Fruit fly (Drosophila melanogaster) whole organism, embryonic: ENCODE data around the gene nesd.

Source experiments
- Atf6 ChIP-seq: fragments of 200-800 bp; sonication (Bioruptor generic); IDR thresholded peaks from 2 replicates; pipeline ENCODE4 v1.3.6; 2022; ENCODE audit warnings: missing biosample characterization, missing genetic modification characterization
- CG10366 ChIP-seq: fragments of 200-800 bp; sonication (Bioruptor generic); IDR thresholded peaks from 2 replicates; pipeline ENCODE4 v1.3.6; 2022; ENCODE audit warnings: missing biosample characterization, missing genetic modification characterization
- CG11398 ChIP-seq: fragments of 200-800 bp; sonication (Bioruptor generic); optimal IDR thresholded peaks from 2 replicates; lab custom pipeline; 2016; ENCODE audit warnings: missing biosample characterization, missing genetic modification characterization
- CG14710 ChIP-seq: fragments of 200-800 bp; sonication (Bioruptor generic); optimal IDR thresholded peaks from 3 replicates; lab custom pipeline; 2019; ENCODE audit warnings: missing biosample characterization, mild to moderate bottlenecking, missing genetic modification characterization, moderate library complexity
- CG1529 ChIP-seq: fragments of 200-800 bp; sonication (Bioruptor generic); optimal IDR thresholded peaks from 3 replicates; lab custom pipeline; 2018; ENCODE audit warnings: missing biosample characterization, missing genetic modification characterization
- CG16813 ChIP-seq: fragments of 200-800 bp; sonication (Bioruptor generic); IDR thresholded peaks from 3 replicates; pipeline ENCODE4 v1.3.6; 2022; ENCODE audit warnings: missing biosample characterization, missing genetic modification characterization; ENCODE audit not compliant: partially characterized antibody
- CG2202 ChIP-seq: fragments of 200-800 bp; sonication (Bioruptor generic); optimal IDR thresholded peaks from 2 replicates; lab custom pipeline; 2018; ENCODE audit warnings: missing biosample characterization, mild to moderate bottlenecking, missing genetic modification characterization
- CG31441 ChIP-seq: fragments of 200-800 bp; sonication (Bioruptor generic); IDR thresholded peaks from 2 replicates; pipeline ENCODE4 v1.3.6; 2022; ENCODE audit warnings: missing biosample characterization, missing genetic modification characterization
- CG3407 ChIP-seq: fragments of 200-800 bp; sonication (Bioruptor generic); optimal IDR thresholded peaks from 2 replicates; lab custom pipeline; 2018; ENCODE audit warnings: missing biosample characterization, mild to moderate bottlenecking, missing genetic modification characterization
- CG4404 ChIP-seq: fragments of 200-800 bp; sonication (Bioruptor generic); IDR thresholded peaks from 2 replicates; pipeline ENCODE4 v1.3.6; 2022; ENCODE audit warnings: missing biosample characterization, missing genetic modification characterization
- CG8089 ChIP-seq: fragments of 200-800 bp; sonication (Bioruptor generic); optimal IDR thresholded peaks from 3 replicates; lab custom pipeline; 2016; ENCODE audit warnings: missing biosample characterization, missing genetic modification characterization
- CG8281 ChIP-seq: fragments of 200-800 bp; sonication (Bioruptor generic); optimal IDR thresholded peaks from 2 replicates; lab custom pipeline; 2018; ENCODE audit warnings: missing biosample characterization, mild to moderate bottlenecking, missing genetic modification characterization, moderate library complexity
- CG8359 ChIP-seq: fragments of 200-800 bp; sonication (Bioruptor generic); optimal IDR thresholded peaks from 2 replicates; lab custom pipeline; 2017; ENCODE audit warnings: missing biosample characterization, mild to moderate bottlenecking, missing genetic modification characterization, borderline replicate concordance
- CG8478 ChIP-seq: fragments of >200 bp; optimal IDR thresholded peaks from 2 replicates; lab custom pipeline; 2018
- CG9797 ChIP-seq: fragments of 200-800 bp; sonication (Bioruptor generic); optimal IDR thresholded peaks from 3 replicates; lab custom pipeline; 2018; ENCODE audit warnings: missing biosample characterization, mild to moderate bottlenecking, missing genetic modification characterization
- CG9932 ChIP-seq: fragments of 200-800 bp; sonication (Bioruptor generic); IDR thresholded peaks from 2 replicates; pipeline ENCODE4 v1.3.6; 2022; ENCODE audit warnings: missing biosample characterization, missing genetic modification characterization
- D19A ChIP-seq: fragments of 200-800 bp; optimal IDR thresholded peaks from 3 replicates; lab custom pipeline; 2019; ENCODE audit warnings: missing biosample characterization, mild to moderate bottlenecking, missing genetic modification characterization, moderate library complexity
- Dip3 ChIP-seq: fragments of 200-800 bp; sonication (Bioruptor generic); optimal IDR thresholded peaks from 3 replicates; lab custom pipeline; 2016; ENCODE audit warnings: missing biosample characterization, missing genetic modification characterization
- Dll ChIP-seq: fragments of 200-800 bp; sonication (Bioruptor generic); IDR thresholded peaks from 4 replicates; pipeline ENCODE4 v1.3.6; 2022; ENCODE audit warnings: missing biosample characterization, missing genetic modification characterization; ENCODE audit not compliant: partially characterized antibody
- Drgx ChIP-seq: fragments of 200-800 bp; sonication (Bioruptor generic); IDR thresholded peaks from 2 replicates; pipeline ENCODE4 v1.3.6; 2022; ENCODE audit warnings: missing biosample characterization, missing genetic modification characterization
- Eip74EF ChIP-seq, 2 experiments: fragments of 200-800 bp in 1 of 2; fragments of >200 bp in 1 of 2; sonication (Bioruptor generic) in 1 of 2; optimal IDR thresholded peaks; 2 replicates each; lab custom pipeline; 2017 to 2019; ENCODE audit warnings: missing biosample characterization in 2 of 2, missing genetic modification characterization in 2 of 2, mild to moderate bottlenecking in 1 of 2, moderate library complexity in 1 of 2
- Hr78 ChIP-seq, 2 experiments: fragments of 200-800 bp in 1 of 2; fragments of >200 bp in 1 of 2; sonication (Bioruptor generic) in 1 of 2; optimal IDR thresholded peaks; 2 replicates each; lab custom pipeline; 2017 to 2019; ENCODE audit warnings: missing biosample characterization in 2 of 2, missing genetic modification characterization in 2 of 2, mild to moderate bottlenecking in 1 of 2, moderate library complexity in 1 of 2
- Lhr ChIP-seq: fragments of 200-800 bp; sonication (Bioruptor generic); optimal IDR thresholded peaks from 3 replicates; lab custom pipeline; 2017; ENCODE audit warnings: mild to moderate bottlenecking, missing biosample characterization, missing genetic modification reagents, missing genetic modification characterization
- ara ChIP-seq: fragments of 200-800 bp; sonication (Bioruptor generic); IDR thresholded peaks from 2 replicates; pipeline ENCODE4 v1.3.6; 2022; ENCODE audit warnings: missing biosample characterization, missing genetic modification characterization
- cg ChIP-seq: fragments of 200-800 bp; sonication (Bioruptor generic); optimal IDR thresholded peaks from 3 replicates; lab custom pipeline; 2019; ENCODE audit warnings: missing biosample characterization, mild to moderate bottlenecking, missing genetic modification characterization, moderate library complexity
- chn ChIP-seq: fragments of 200-800 bp; sonication (Bioruptor generic); optimal IDR thresholded peaks from 2 replicates; lab custom pipeline; 2016; ENCODE audit warnings: missing biosample characterization, missing genetic modification characterization
- ci ChIP-seq: fragments of 200-800 bp; sonication (Bioruptor generic); IDR thresholded peaks from 3 replicates; pipeline ENCODE4 v1.3.6; 2022; ENCODE audit warnings: missing biosample characterization, missing genetic modification characterization
- danr ChIP-seq: fragments of 200-800 bp; sonication (Bioruptor generic); IDR thresholded peaks from 2 replicates; pipeline ENCODE4 v1.3.6; 2022; ENCODE audit warnings: missing biosample characterization, missing genetic modification characterization
- en ChIP-seq: fragments of 200-800 bp; sonication (Bioruptor generic); optimal IDR thresholded peaks from 2 replicates; lab custom pipeline; 2016; ENCODE audit warnings: missing biosample characterization, missing genetic modification characterization
- fd96Cb ChIP-seq: fragments of 200-800 bp; sonication (Bioruptor generic); optimal IDR thresholded peaks from 2 replicates; lab custom pipeline; 2018; ENCODE audit warnings: missing biosample characterization, mild to moderate bottlenecking, missing genetic modification characterization, moderate library complexity
- ftz-f1 ChIP-seq: fragments of 200-800 bp; sonication (Bioruptor generic); optimal IDR thresholded peaks from 2 replicates; lab custom pipeline; 2016; ENCODE audit warnings: missing biosample characterization, missing genetic modification characterization
- grau ChIP-seq: fragments of 200-800 bp; optimal IDR thresholded peaks from 3 replicates; lab custom pipeline; 2019; ENCODE audit warnings: missing biosample characterization, mild to moderate bottlenecking, missing genetic modification characterization, moderate library complexity
- hb ChIP-seq: fragments of 200-800 bp; sonication (Bioruptor generic); IDR thresholded peaks from 3 replicates; pipeline ENCODE4 v1.3.6; 2022; ENCODE audit warnings: missing biosample characterization, missing genetic modification characterization; ENCODE audit not compliant: partially characterized antibody
- hkb ChIP-seq, 2 experiments: fragments of 200-800 bp in 1 of 2; fragments of >200 bp in 1 of 2; sonication (Bioruptor generic) in 1 of 2; IDR thresholded peaks in 1 of 2; optimal IDR thresholded peaks in 1 of 2; 2 replicates each; pipeline versions ENCODE4 v1.3.6 to Lab custom; 2017 to 2022; ENCODE audit warnings: missing biosample characterization in 1 of 2, missing genetic modification characterization in 1 of 2
- insv ChIP-seq, 2 experiments: fragments of 200-800 bp; sonication (Bioruptor generic); optimal IDR thresholded peaks; 3 replicates each; lab custom pipeline; 2016 to 2018; ENCODE audit warnings: missing biosample characterization in 2 of 2, missing genetic modification characterization in 2 of 2
- jing ChIP-seq: fragments of 200-800 bp; sonication (Bioruptor generic); optimal IDR thresholded peaks from 2 replicates; lab custom pipeline; 2018; ENCODE audit warnings: missing biosample characterization, mild to moderate bottlenecking, missing genetic modification characterization
- kay ChIP-seq: fragments of 200-800 bp; sonication (Bioruptor generic); optimal IDR thresholded peaks from 2 replicates; lab custom pipeline; 2016; ENCODE audit warnings: missing biosample characterization, missing genetic modification characterization
- org-1 ChIP-seq: fragments of 200-800 bp; sonication (Bioruptor generic); optimal IDR thresholded peaks from 2 replicates; lab custom pipeline; 2017; ENCODE audit warnings: missing biosample characterization, missing genetic modification characterization
- phol ChIP-seq: fragments of 200-800 bp; sonication (Bioruptor generic); optimal IDR thresholded peaks from 3 replicates; lab custom pipeline; 2018; ENCODE audit warnings: missing biosample characterization, mild to moderate bottlenecking, missing genetic modification characterization, moderate library complexity
- prd ChIP-seq, 3 experiments: fragments of >200 bp in 2 of 3; fragments of 200-800 bp in 1 of 3; sonication (Bioruptor generic) in 1 of 3; optimal IDR thresholded peaks in 2 of 3; IDR thresholded peaks in 1 of 3; 2 replicates in 2 of 3; 3 replicates in 1 of 3; pipeline versions ENCODE4 v1.3.6 to Lab custom; 2017 to 2022; ENCODE audit warnings: missing biosample characterization in 1 of 3, missing genetic modification characterization in 1 of 3
- sc ChIP-seq, 3 experiments: fragments of >200 bp in 2 of 3; fragments of 200-800 bp in 1 of 3; sonication (Bioruptor generic) in 1 of 3; optimal IDR thresholded peaks; 2 replicates in 2 of 3; 3 replicates in 1 of 3; lab custom pipeline; 2017; ENCODE audit warnings: mild to moderate bottlenecking in 1 of 3, missing biosample characterization in 1 of 3, missing genetic modification characterization in 1 of 3, missing genetic modification reagents in 1 of 3
- scrt ChIP-seq: fragments of 200-800 bp; sonication (Bioruptor generic); optimal IDR thresholded peaks from 2 replicates; lab custom pipeline; 2018; ENCODE audit warnings: missing biosample characterization, mild to moderate bottlenecking, missing genetic modification characterization, moderate library complexity
- sr ChIP-seq: fragments of 200-800 bp; sonication (Bioruptor generic); IDR thresholded peaks from 3 replicates; pipeline ENCODE4 v1.3.6; 2022; ENCODE audit warnings: missing biosample characterization, missing genetic modification characterization
- tap ChIP-seq: fragments of 200-800 bp; optimal IDR thresholded peaks from 3 replicates; lab custom pipeline; 2019; ENCODE audit warnings: missing biosample characterization, mild to moderate bottlenecking, missing genetic modification characterization, moderate library complexity
- tup ChIP-seq: fragments of 200-800 bp; sonication (Bioruptor generic); optimal IDR thresholded peaks from 2 replicates; lab custom pipeline; 2016; ENCODE audit warnings: missing biosample characterization, mild to moderate bottlenecking, missing genetic modification characterization, moderate library complexity
- twi ChIP-seq: fragments of 200-800 bp; optimal IDR thresholded peaks from 2 replicates; lab custom pipeline; 2019; ENCODE audit warnings: missing biosample characterization, mild to moderate bottlenecking, missing genetic modification characterization, moderate library complexity
- yki ChIP-seq: fragments of >200 bp; optimal IDR thresholded peaks from 3 replicates; lab custom pipeline; 2018

nesd gene

dm6 chr2L:20082965-20083855, 10.6 kb upstream of the nesd start (continued):
- TF ChIP-seq prd (optimal IDR thresholded peaks at IDR 0.05; lab: Kevin White, UChicago) = no peak
- TF ChIP-seq prd (GFP tag; IDR thresholded peaks at IDR 0.05; lab: Robert Waterston, UW) = peak; percentile 18; the same call in 1 of the 3 replicates
- peak; percentile 43; the same call in 1 of the 2 replicates for TF ChIP-seq Drgx (GFP tag; lab: Robert Waterston, UW)
- TF ChIP-seq insv (GFP tag; optimal IDR thresholded peaks at IDR 0.05; lab: Kevin White, UChicago) = no peak
- no peak for TF ChIP-seq scrt
- TF ChIP-seq phol (tag; lab: Kevin White, UChicago) = peak; percentile 5
- no peak for TF ChIP-seq hb (GFP tag; lab: Robert Waterston, UW)
- 0 out of 2 replicates have a peak, but pooled peaks have one; percentile 38 for TF ChIP-seq ara
- TF ChIP-seq Atf6 (GFP tag; lab: Robert Waterston, UW) = no peak
- no peak for TF ChIP-seq Eip74EF (GFP tag; optimal IDR thresholded peaks at IDR 0.05; lab: Kevin White, UChicago)
- TF ChIP-seq CG10366 = peak; percentile 24; the same call in 1 of the 2 replicates
- peak; percentile 14 for TF ChIP-seq CG11398 (GFP tag; lab: Kevin White, UChicago)
- no peak for TF ChIP-seq chn (GFP tag; lab: Kevin White, UChicago)
- TF ChIP-seq CG16813 = 0 out of 3 replicates have a peak, but pooled peaks have one; percentile 28
- no peak for TF ChIP-seq CG9797 (GFP tag; lab: Kevin White, UChicago)
- TF ChIP-seq tup (GFP tag; lab: Kevin White, UChicago) = no peak
- no peak for TF ChIP-seq CG8359 (GFP tag; lab: Kevin White, UChicago)
- TF ChIP-seq hkb (optimal IDR thresholded peaks at IDR 0.05; lab: Kevin White, UChicago) = no peak
- peak; percentile 43; the same call in 1 of the 2 replicates for TF ChIP-seq hkb (GFP tag; IDR thresholded peaks at IDR 0.05; lab: Robert Waterston, UW)
- no peak for TF ChIP-seq CG1529 (GFP tag; lab: Kevin White, UChicago)
- TF ChIP-seq danr (GFP tag; lab: Robert Waterston, UW) = no peak
- TF ChIP-seq CG8478 = no peak
- TF ChIP-seq CG14710 (tag; lab: Kevin White, UChicago) = no peak
- no peak for TF ChIP-seq sc (optimal IDR thresholded peaks at IDR 0.05; lab: Kevin White, UChicago)
- no peak for TF ChIP-seq sc (GFP tag; optimal IDR thresholded peaks at IDR 0.05; lab: Kevin White, UChicago)
- TF ChIP-seq Lhr (GFP tag; lab: Kevin White, UChicago) = no peak
- no peak for TF ChIP-seq org-1 (GFP tag; lab: Kevin White, UChicago)
- peak in 1 of 2 experiments; percentile 90 for TF ChIP-seq Hr78 (GFP tag; optimal IDR thresholded peaks at IDR 0.05; lab: Kevin White, UChicago)
- TF ChIP-seq fd96Cb = peak; percentile 15
- no peak for TF ChIP-seq D19A (tag; lab: Kevin White, UChicago)
- TF ChIP-seq CG8281 = no peak
- TF ChIP-seq jing (GFP tag; lab: Kevin White, UChicago) = no peak
- TF ChIP-seq CG8089 (GFP tag; lab: Kevin White, UChicago) = no peak
- TF ChIP-seq ftz-f1 (GFP tag; lab: Kevin White, UChicago) = peak; percentile 70
- no peak for TF ChIP-seq Dll (GFP tag; lab: Robert Waterston, UW)
- TF ChIP-seq twi = no peak
- TF ChIP-seq CG2202 (tag; lab: Kevin White, UChicago) = no peak
- no peak; the same call in 2 of the 3 replicates for TF ChIP-seq ci (GFP tag; lab: Robert Waterston, UW)
- peak; percentile 3 for TF ChIP-seq tap (tag; lab: Kevin White, UChicago)
- no peak for TF ChIP-seq grau (tag; lab: Kevin White, UChicago)
- no peak for TF ChIP-seq yki (lab: Kevin White, UChicago)
- TF ChIP-seq CG9932 = no peak
- no peak for TF ChIP-seq Dip3 (GFP tag; lab: Kevin White, UChicago)
- no peak for TF ChIP-seq CG31441 (GFP tag; lab: Robert Waterston, UW)
- TF ChIP-seq sr (GFP tag; lab: Robert Waterston, UW) = no peak
- TF ChIP-seq kay (GFP tag; lab: Kevin White, UChicago) = no peak
- TF ChIP-seq en (GFP tag; lab: Kevin White, UChicago) = no peak
- TF ChIP-seq cg (GFP tag; lab: Kevin White, UChicago) = no peak
- no peak for TF ChIP-seq CG4404 (GFP tag; lab: Robert Waterston, UW)
- no peak for TF ChIP-seq CG3407 (GFP tag; lab: Kevin White, UChicago)
